Worm (Caenorhabditis elegans): Measurements from ENCODE around the gene T21E8.7.

The T21E8.7 gene

ce11 chrX:10900952-10901351 lies 17.6 kb downstream of the T21E8.7 start (continued):
- TF ChIP-seq php-3 (GFP tag; IDR thresholded peaks at IDR 0.05): 0 out of 2 replicates have a peak, but pooled peaks have one; percentile 22
- peak; percentile 96 for TF ChIP-seq mxl-3 (GFP tag; optimal IDR thresholded peaks at IDR 0.05)
- TF ChIP-seq R02D3.7 (tag; optimal IDR thresholded peaks at IDR 0.05): no peak
- peak; percentile 21 for TF ChIP-seq dpl-1 (GFP tag; optimal IDR thresholded peaks at IDR 0.05)
- no peak for TF ChIP-seq lin-13 (GFP tag; optimal IDR thresholded peaks at IDR 0.05)
- TF ChIP-seq snpc-1.2 (GFP tag; IDR thresholded peaks at IDR 0.05): no peak
- no peak for TF ChIP-seq mxl-2 (GFP tag; conservative IDR thresholded peaks at IDR 0.05)
- TF ChIP-seq lin-1 (GFP tag; IDR thresholded peaks at IDR 0.05): no peak
- TF ChIP-seq egl-27 (tag; optimal IDR thresholded peaks at IDR 0.05): no peak
- no peak for TF ChIP-seq aly-2 (tag; optimal IDR thresholded peaks at IDR 0.05)
- TF ChIP-seq nhr-111 (GFP tag; optimal IDR thresholded peaks at IDR 0.05): no peak
- no peak for TF ChIP-seq ceh-44 (GFP tag; IDR thresholded peaks at IDR 0.05)
- no peak for TF ChIP-seq cey-2 (tag; optimal IDR thresholded peaks at IDR 0.05; ENCODE audit: borderline replicate concordance, insufficient read depth)
- no peak for TF ChIP-seq zip-11 (GFP tag; IDR thresholded peaks at IDR 0.05)
- no peak for TF ChIP-seq zfp-2 (tag; optimal IDR thresholded peaks at IDR 0.05)
- TF ChIP-seq ztf-7 (tag; optimal IDR thresholded peaks at IDR 0.05): no peak
- no peak for TF ChIP-seq T20F7.1 (GFP tag; optimal IDR thresholded peaks at IDR 0.05)
- 0 out of 2 replicates have a peak, but pooled peaks have one; percentile 38 for TF ChIP-seq ctbp-1 (GFP tag; IDR thresholded peaks at IDR 0.05)
- no peak for TF ChIP-seq Y75B8A.6 (GFP tag; IDR thresholded peaks at IDR 0.05)
- TF ChIP-seq lin-38 (GFP tag; IDR thresholded peaks at IDR 0.05): no peak
- TF ChIP-seq sdz-12 (GFP tag; optimal IDR thresholded peaks at IDR 0.05): no peak
- TF ChIP-seq ceh-32 (tag; optimal IDR thresholded peaks at IDR 0.05; ENCODE audit: poor library complexity): no peak
- TF ChIP-seq ces-1 (GFP tag; optimal IDR thresholded peaks at IDR 0.05): no peak
- no peak for TF ChIP-seq pha-4 (GFP tag; IDR thresholded peaks at IDR 0.05)
- no peak for TF ChIP-seq pha-4 (tag; optimal IDR thresholded peaks at IDR 0.05)
- no peak for TF ChIP-seq F10B5.3 (tag; optimal IDR thresholded peaks at IDR 0.05)
- TF ChIP-seq F26F4.8 (GFP tag; conservative IDR thresholded peaks at IDR 0.05): no peak
- TF ChIP-seq spr-1 (tag; optimal IDR thresholded peaks at IDR 0.05): no peak
- TF ChIP-seq nhr-237 (tag; optimal IDR thresholded peaks at IDR 0.05): no peak
- peak in 1 of 2 experiments; percentile 79 for TF ChIP-seq mdl-1 (tag; optimal IDR thresholded peaks at IDR 0.05)
- TF ChIP-seq vab-7 (GFP tag; IDR thresholded peaks at IDR 0.05): no peak
- no peak for TF ChIP-seq duxl-1 (tag; optimal IDR thresholded peaks at IDR 0.05; ENCODE audit: poor library complexity)
- peak; percentile 19 for TF ChIP-seq nhr-48 (tag; optimal IDR thresholded peaks at IDR 0.05)
- TF ChIP-seq madf-5 (GFP tag; IDR thresholded peaks at IDR 0.05): no peak
- no peak for TF ChIP-seq nhr-41 (GFP tag; IDR thresholded peaks at IDR 0.05)
- TF ChIP-seq daf-12 (tag; optimal IDR thresholded peaks at IDR 0.05): no peak
- TF ChIP-seq daf-8 (GFP tag; IDR thresholded peaks at IDR 0.05): no peak
- peak; percentile 79 for TF ChIP-seq mep-1 (tag; optimal IDR thresholded peaks at IDR 0.05)
- TF ChIP-seq F37D6.2 (tag; optimal IDR thresholded peaks at IDR 0.05): no peak
- no peak for TF ChIP-seq unc-39 (tag; optimal IDR thresholded peaks at IDR 0.05)
- no peak for TF ChIP-seq dmd-9 (GFP tag; IDR thresholded peaks at IDR 0.05)
- no peak for TF ChIP-seq nhr-10 (tag; optimal IDR thresholded peaks at IDR 0.05)
- no peak for TF ChIP-seq ceh-28 (tag; optimal IDR thresholded peaks at IDR 0.05)
- no peak for TF ChIP-seq nhr-102 (tag; optimal IDR thresholded peaks at IDR 0.05)
- TF ChIP-seq attf-4 (tag; optimal IDR thresholded peaks at IDR 0.05): no peak
- TF ChIP-seq ceh-82 (tag; optimal IDR thresholded peaks at IDR 0.05): no peak
- peak; percentile 83 for TF ChIP-seq nhr-28 (tag; optimal IDR thresholded peaks at IDR 0.05)
- TF ChIP-seq fos-1 (tag; optimal IDR thresholded peaks at IDR 0.05): no peak
- no peak for TF ChIP-seq tag-97 (GFP tag; IDR thresholded peaks at IDR 0.05)
- TF ChIP-seq ceh-20 (GFP tag; IDR thresholded peaks at IDR 0.05): no peak
- no peak for TF ChIP-seq ZK546.5 (tag; optimal IDR thresholded peaks at IDR 0.05)
- TF ChIP-seq mes-2 (tag; optimal IDR thresholded peaks at IDR 0.05; ENCODE audit: poor library complexity, severe bottlenecking): peak; percentile 39

Measured in whole organism, L4 larva.